Worm (Caenorhabditis elegans): ENCODE data around the gene C04B4.1.

C04B4.1 gene

DNA sequence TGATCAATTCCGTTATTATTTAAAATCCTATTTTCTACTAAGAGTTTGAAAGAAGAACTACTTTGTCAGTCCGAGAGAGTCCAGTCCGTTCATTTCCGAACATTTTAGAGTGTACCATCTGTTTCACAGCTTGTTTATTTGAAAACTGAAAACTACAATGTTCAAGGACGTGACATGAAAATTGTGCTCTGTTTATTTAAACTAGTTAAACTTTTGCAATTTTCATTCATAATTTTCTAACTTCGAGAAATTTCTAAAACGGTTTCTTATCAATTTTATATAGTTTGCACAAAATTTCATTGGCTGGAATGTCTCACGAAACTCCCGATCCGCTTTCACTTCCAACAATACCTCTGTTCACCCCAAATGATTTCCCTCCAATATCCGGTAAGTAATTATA is at the start of gene C04B4.1:
Gene C04B4.1 (plus strand): TSS at position 301 of the 400 bp plus-strand sequence.
- no peak for TF ChIP-seq flt-1 (GFP tag; IDR thresholded peaks at IDR 0.05)
- TF ChIP-seq klf-2 (GFP tag; conservative IDR thresholded peaks at IDR 0.05) = no peak
- no peak for TF ChIP-seq tab-1 (GFP tag; IDR thresholded peaks at IDR 0.05)

DNA sequence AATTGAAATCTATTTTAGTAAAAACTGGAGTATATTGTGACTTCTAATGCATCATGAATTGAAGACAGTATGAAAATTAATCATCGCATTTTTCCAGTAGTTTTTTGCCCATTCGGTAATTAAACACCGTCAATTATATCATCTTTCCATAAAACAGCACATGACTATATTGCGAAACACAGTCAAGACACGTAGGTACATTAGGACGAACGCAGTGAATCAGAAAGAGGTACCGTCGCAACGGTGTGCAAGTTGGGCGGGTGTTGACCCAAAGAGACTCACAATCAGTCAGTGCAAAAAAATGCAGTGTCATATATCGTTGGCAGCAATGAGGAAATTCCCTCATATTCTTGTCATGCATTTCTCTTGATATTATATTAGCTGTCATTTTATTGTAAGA is 46.2 kb upstream of the C04B4.1 start:
- TF ChIP-seq flt-1 (GFP tag; IDR thresholded peaks at IDR 0.05) (no peak), ztf-23 (GFP tag; IDR thresholded peaks at IDR 0.05) (no peak), cog-1 (tag; optimal IDR thresholded peaks at IDR 0.05) (no peak), med-1 (GFP tag; optimal IDR thresholded peaks at IDR 0.05; ENCODE audit: insufficient read depth) (no peak), tab-1 (GFP tag; IDR thresholded peaks at IDR 0.05) (no peak)

DNA sequence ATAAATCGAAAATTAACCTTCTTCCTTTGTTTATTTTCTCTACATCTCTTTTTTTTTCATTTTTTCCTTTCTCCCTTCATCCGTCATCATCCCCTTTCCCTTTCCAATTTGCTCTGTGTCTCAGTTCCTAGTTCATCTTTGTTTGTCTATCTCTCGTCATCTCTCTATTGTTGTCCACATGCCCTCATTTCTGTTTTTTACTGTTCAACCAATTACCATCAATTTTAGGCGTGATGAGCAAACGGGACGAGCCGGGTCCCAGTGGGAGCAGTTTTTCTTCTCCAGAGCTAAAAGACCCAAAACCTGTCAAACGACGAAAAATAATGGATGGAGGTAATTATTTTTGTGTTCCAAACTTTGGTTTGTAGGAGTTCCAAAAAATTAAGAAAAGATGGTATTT is 45.2 kb upstream of the C04B4.1 start, which contains the start of gene C23H4.6:
Gene C23H4.6 (plus strand): TSS at position 219 of the 400 bp plus-strand sequence.
- TF ChIP-seq ztf-23 (GFP tag; IDR thresholded peaks at IDR 0.05) (no peak), tab-1 (GFP tag; IDR thresholded peaks at IDR 0.05) (no peak), T22C8.4 (GFP tag; IDR thresholded peaks at IDR 0.05) (no peak), flt-1 (GFP tag; IDR thresholded peaks at IDR 0.05) (no peak), ref-1 (GFP tag; conservative IDR thresholded peaks at IDR 0.05) (no peak), med-1 (GFP tag; optimal IDR thresholded peaks at IDR 0.05; ENCODE audit: insufficient read depth) (no peak), ztf-29 (GFP tag; IDR thresholded peaks at IDR 0.05) (no peak), klf-2 (GFP tag; conservative IDR thresholded peaks at IDR 0.05) (no peak), cog-1 (tag; optimal IDR thresholded peaks at IDR 0.05) (no peak)

DNA sequence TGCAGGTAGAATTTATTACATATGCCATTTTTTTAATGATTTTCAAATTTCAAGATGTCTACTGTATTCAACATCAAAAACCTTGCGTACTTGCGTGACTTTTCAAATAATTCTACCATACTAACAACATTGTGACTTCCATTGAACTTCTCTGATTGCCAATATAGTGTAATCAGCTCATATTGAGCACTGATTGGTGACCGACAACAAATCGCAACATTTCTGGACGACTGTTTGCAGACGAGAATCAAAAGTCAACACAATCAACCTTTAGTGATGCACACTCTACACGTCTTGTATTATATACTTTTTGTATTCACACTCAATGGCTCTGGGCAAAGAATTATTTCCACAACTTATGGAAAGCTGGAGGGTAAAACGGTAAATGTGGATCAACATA is 39.1 kb upstream of the C04B4.1 start, which contains the start of gene cest-3:
Gene cest-3 (plus strand): TSS at position 190 of the 400 bp plus-strand sequence.
- TF ChIP-seq ref-1 (GFP tag; conservative IDR thresholded peaks at IDR 0.05) (no peak), T22C8.4 (GFP tag; IDR thresholded peaks at IDR 0.05) (no peak), tab-1 (GFP tag; IDR thresholded peaks at IDR 0.05) (no peak), ztf-29 (GFP tag; IDR thresholded peaks at IDR 0.05) (no peak), cog-1 (tag; optimal IDR thresholded peaks at IDR 0.05) (no peak), ztf-23 (GFP tag; IDR thresholded peaks at IDR 0.05) (no peak), med-1 (GFP tag; optimal IDR thresholded peaks at IDR 0.05; ENCODE audit: insufficient read depth) (no peak), klf-2 (GFP tag; conservative IDR thresholded peaks at IDR 0.05) (no peak), flt-1 (GFP tag; IDR thresholded peaks at IDR 0.05) (no peak)

DNA sequence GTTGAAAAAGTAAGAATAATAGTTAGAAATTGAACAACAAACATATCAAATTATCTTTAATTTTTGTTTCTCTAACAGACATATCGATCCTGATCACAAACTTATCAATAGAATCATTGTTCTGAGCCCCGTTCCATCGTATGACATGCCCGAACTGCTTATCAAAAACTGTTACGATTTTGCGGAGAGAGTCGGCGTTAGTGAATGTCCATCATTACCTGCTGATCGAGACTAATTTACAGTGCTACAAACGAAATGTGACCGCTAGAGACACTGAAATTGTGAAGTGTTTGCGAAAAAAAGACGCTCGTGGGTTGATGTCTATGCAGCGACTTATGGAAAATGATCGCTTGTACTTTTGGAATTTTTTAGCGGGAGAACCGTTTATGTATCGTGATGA is 37.7 kb upstream of the C04B4.1 start:
- TF ChIP-seq ref-1 (GFP tag; conservative IDR thresholded peaks at IDR 0.05) (no peak), flt-1 (GFP tag; IDR thresholded peaks at IDR 0.05) (no peak), tab-1 (GFP tag; IDR thresholded peaks at IDR 0.05) (no peak), med-1 (GFP tag; optimal IDR thresholded peaks at IDR 0.05; ENCODE audit: insufficient read depth) (no peak), T22C8.4 (GFP tag; IDR thresholded peaks at IDR 0.05) (no peak), ztf-29 (GFP tag; IDR thresholded peaks at IDR 0.05) (no peak), klf-2 (GFP tag; conservative IDR thresholded peaks at IDR 0.05) (no peak), cog-1 (tag; optimal IDR thresholded peaks at IDR 0.05) (no peak), ztf-23 (GFP tag; IDR thresholded peaks at IDR 0.05) (no peak)

DNA sequence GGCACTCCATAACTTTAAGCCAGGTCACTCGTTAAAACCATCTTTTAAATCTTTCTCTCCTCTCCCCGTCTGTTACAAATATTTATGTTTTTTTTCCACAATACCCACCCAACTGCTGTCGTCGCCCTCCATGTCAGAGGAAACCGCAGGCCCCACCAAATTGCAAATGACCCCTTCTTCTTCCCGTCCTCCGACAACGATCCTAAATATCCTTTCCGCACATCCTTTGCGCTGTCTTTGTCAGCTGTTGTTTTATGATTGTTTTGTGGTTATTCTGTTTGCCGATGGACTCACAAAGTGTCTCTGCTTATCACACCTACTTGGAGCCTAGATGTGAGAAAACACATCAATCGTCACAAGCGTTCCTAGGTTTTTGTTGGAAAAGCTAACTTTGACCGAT is 32.4 kb upstream of the C04B4.1 start:
- TF ChIP-seq ztf-29 (GFP tag; IDR thresholded peaks at IDR 0.05) (no peak), flt-1 (GFP tag; IDR thresholded peaks at IDR 0.05) (no peak), cog-1 (tag; optimal IDR thresholded peaks at IDR 0.05) (no peak), klf-2 (GFP tag; conservative IDR thresholded peaks at IDR 0.05) (no peak), tab-1 (GFP tag; IDR thresholded peaks at IDR 0.05) (no peak), ref-1 (GFP tag; conservative IDR thresholded peaks at IDR 0.05) (no peak), ztf-23 (GFP tag; IDR thresholded peaks at IDR 0.05) (no peak), med-1 (GFP tag; optimal IDR thresholded peaks at IDR 0.05; ENCODE audit: insufficient read depth) (no peak)

DNA sequence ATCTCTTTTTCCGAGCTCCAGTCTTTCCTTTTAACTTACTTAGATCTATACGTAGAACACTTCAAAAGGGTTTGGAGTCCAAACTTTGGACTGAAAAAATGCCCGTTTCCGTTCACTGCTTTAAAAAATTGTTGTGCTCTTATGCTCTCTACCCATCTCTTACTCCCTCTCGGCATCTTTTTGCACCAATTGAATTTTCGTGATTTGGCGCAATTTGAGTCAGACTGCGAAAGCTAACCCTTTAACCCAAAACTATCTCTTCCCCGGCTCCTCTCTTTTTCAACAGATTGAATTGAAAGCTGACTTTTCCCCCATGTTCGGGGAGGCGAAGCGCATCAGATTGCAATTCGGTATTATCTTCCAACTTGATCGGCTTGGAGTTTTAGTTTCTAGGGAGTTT is 28.4 kb upstream of the C04B4.1 start:
- TF ChIP-seq ztf-23 (GFP tag; IDR thresholded peaks at IDR 0.05) (no peak), flt-1 (GFP tag; IDR thresholded peaks at IDR 0.05) (no peak), ztf-29 (GFP tag; IDR thresholded peaks at IDR 0.05) (no peak), klf-2 (GFP tag; conservative IDR thresholded peaks at IDR 0.05) (no peak), cog-1 (tag; optimal IDR thresholded peaks at IDR 0.05) (no peak), T22C8.4 (GFP tag; IDR thresholded peaks at IDR 0.05) (no peak), ref-1 (GFP tag; conservative IDR thresholded peaks at IDR 0.05) (no peak), med-1 (GFP tag; optimal IDR thresholded peaks at IDR 0.05; ENCODE audit: insufficient read depth) (no peak), tab-1 (GFP tag; IDR thresholded peaks at IDR 0.05) (no peak)

DNA sequence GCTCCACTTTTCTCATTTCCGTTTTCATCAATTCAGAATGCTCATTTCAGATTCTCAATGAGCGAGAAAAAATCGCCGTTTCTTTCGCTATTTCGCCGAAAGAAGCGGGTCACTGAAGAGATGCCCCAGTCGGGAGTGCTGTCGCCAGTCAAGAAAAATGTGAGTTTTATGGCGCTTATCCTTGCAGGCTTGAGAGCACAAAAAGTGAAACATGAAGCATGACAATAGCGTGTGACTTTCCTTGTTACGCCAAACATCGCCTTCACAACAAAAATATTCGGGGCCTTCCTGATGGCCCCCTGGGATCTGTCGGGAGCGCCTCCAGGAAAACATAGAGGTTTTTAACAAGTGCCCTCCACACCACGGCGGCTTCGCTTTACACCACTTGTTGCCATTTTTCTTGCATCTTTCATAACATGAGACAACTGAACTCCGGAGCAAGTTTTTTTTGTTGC is 24.0 kb upstream of the C04B4.1 start, which contains the start of gene E01G6.2:
Gene E01G6.2 (plus strand): TSS at position 51 of the 455 bp plus-strand sequence.
- TF ChIP-seq T22C8.4 (GFP tag; IDR thresholded peaks at IDR 0.05) (no peak), cog-1 (tag; optimal IDR thresholded peaks at IDR 0.05) (no peak), flt-1 (GFP tag; IDR thresholded peaks at IDR 0.05) (no peak), tab-1 (GFP tag; IDR thresholded peaks at IDR 0.05) (no peak), klf-2 (GFP tag; conservative IDR thresholded peaks at IDR 0.05) (no peak), ref-1 (GFP tag; conservative IDR thresholded peaks at IDR 0.05) (no peak), ztf-29 (GFP tag; IDR thresholded peaks at IDR 0.05) (no peak), ztf-23 (GFP tag; IDR thresholded peaks at IDR 0.05) (no peak), med-1 (GFP tag; optimal IDR thresholded peaks at IDR 0.05; ENCODE audit: insufficient read depth) (no peak)

DNA sequence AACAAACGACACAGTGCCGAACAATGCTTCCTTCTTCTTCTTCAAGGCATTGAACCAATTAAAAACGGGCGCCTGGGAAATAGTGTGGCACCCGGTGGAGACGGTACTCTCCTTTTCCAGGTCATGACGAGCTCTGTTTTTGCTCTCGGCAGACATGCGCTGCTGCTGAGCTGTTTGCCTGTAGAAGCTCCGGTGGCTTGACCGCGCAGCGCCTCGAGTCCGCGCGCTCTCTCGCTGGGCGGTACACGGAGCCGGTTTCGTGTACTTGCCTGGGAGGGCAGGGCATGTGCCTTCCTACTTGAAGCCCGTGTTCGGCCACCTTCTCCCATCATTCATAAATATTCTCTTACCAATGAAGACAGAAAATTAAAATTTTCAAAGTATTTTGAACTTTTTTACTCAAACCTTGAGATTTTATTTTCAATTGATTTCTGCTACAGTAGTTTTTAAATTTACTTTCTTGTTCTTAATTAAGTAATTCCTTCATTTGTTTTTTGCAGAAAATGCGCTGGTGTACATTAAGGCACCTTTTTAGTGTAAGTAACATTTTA is 20.1 kb upstream of the C04B4.1 start, which contains the start of gene E01G6.1:
Gene E01G6.1 (plus strand): TSS at position 501 of the 551 bp plus-strand sequence.
- TF ChIP-seq T22C8.4 (GFP tag; IDR thresholded peaks at IDR 0.05) = no peak
- peak; percentile 8; the same call in 1 of the 2 replicates for TF ChIP-seq ztf-29 (GFP tag; IDR thresholded peaks at IDR 0.05)

DNA sequence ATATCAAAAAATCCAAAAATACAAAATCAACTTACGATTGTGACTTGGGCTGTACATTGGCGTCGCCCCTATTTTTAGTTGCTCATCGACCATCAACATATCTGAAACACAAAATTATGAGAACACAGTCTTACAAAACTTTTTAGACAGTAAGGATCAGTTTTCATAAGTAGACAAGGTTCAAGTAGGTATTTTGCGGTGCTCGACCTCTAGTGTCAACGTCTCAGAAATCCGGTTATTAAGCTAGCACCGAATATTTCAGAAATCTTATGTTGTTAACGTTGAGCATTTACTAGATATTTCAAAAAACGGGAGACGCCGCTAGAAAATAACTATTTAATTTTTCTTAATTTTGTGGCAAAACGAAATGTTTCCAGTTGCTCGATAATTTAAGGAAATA is 9.7 kb upstream of the C04B4.1 start, which contains the start of gene otpl-8:
Gene otpl-8 (minus strand): TSS at position 101 of the 400 bp plus-strand sequence.
- TF ChIP-seq tab-1 (GFP tag; IDR thresholded peaks at IDR 0.05) (no peak), med-1 (GFP tag; optimal IDR thresholded peaks at IDR 0.05; ENCODE audit: insufficient read depth) (no peak), cog-1 (tag; optimal IDR thresholded peaks at IDR 0.05) (no peak), ztf-29 (GFP tag; IDR thresholded peaks at IDR 0.05) (no peak), T22C8.4 (GFP tag; IDR thresholded peaks at IDR 0.05) (no peak), ref-1 (GFP tag; conservative IDR thresholded peaks at IDR 0.05) (no peak), ztf-23 (GFP tag; IDR thresholded peaks at IDR 0.05) (no peak), flt-1 (GFP tag; IDR thresholded peaks at IDR 0.05) (no peak), klf-2 (GFP tag; conservative IDR thresholded peaks at IDR 0.05) (no peak)

All from whole organism, midembryonic.